Worm (Caenorhabditis elegans): ENCODE measurements around the gene tag-266.

The tag-266 gene

ce11 chrIII:614447-614846 is 25.6 kb downstream of the tag-266 start, which contains the start of gene T19C3.3:
T19C3.3 (minus strand) TSS chrIII:614547.
- TF ChIP-seq cog-1 (tag; optimal IDR thresholded peaks at IDR 0.05): no peak
- no peak for TF ChIP-seq ref-1 (GFP tag; conservative IDR thresholded peaks at IDR 0.05)
- no peak for TF ChIP-seq ztf-23 (GFP tag; IDR thresholded peaks at IDR 0.05)
- no peak for TF ChIP-seq tab-1 (GFP tag; IDR thresholded peaks at IDR 0.05)
- TF ChIP-seq flt-1 (GFP tag; IDR thresholded peaks at IDR 0.05): no peak
- TF ChIP-seq klf-2 (GFP tag; conservative IDR thresholded peaks at IDR 0.05): no peak
- no peak for TF ChIP-seq med-1 (GFP tag; optimal IDR thresholded peaks at IDR 0.05; ENCODE audit: insufficient read depth)
- TF ChIP-seq T22C8.4 (GFP tag; IDR thresholded peaks at IDR 0.05): no peak
- TF ChIP-seq ztf-29 (GFP tag; IDR thresholded peaks at IDR 0.05): no peak

ce11 chrIII:612759-613158 is 27.3 kb downstream of the tag-266 start:
- TF ChIP-seq cog-1 (tag; optimal IDR thresholded peaks at IDR 0.05): no peak
- no peak for TF ChIP-seq ztf-23 (GFP tag; IDR thresholded peaks at IDR 0.05)
- no peak for TF ChIP-seq klf-2 (GFP tag; conservative IDR thresholded peaks at IDR 0.05)
- no peak for TF ChIP-seq med-1 (GFP tag; optimal IDR thresholded peaks at IDR 0.05; ENCODE audit: insufficient read depth)
- TF ChIP-seq ztf-29 (GFP tag; IDR thresholded peaks at IDR 0.05): no peak
- TF ChIP-seq flt-1 (GFP tag; IDR thresholded peaks at IDR 0.05): no peak
- TF ChIP-seq ref-1 (GFP tag; conservative IDR thresholded peaks at IDR 0.05): no peak
- TF ChIP-seq tab-1 (GFP tag; IDR thresholded peaks at IDR 0.05): no peak
- TF ChIP-seq T22C8.4 (GFP tag; IDR thresholded peaks at IDR 0.05): no peak

ce11 chrIII:611900-612299 is 28.1 kb downstream of the tag-266 start:
- TF ChIP-seq med-1 (GFP tag; optimal IDR thresholded peaks at IDR 0.05; ENCODE audit: insufficient read depth) (no peak), tab-1 (GFP tag; IDR thresholded peaks at IDR 0.05) (no peak), ztf-23 (GFP tag; IDR thresholded peaks at IDR 0.05) (no peak), ref-1 (GFP tag; conservative IDR thresholded peaks at IDR 0.05) (no peak), ztf-29 (GFP tag; IDR thresholded peaks at IDR 0.05) (no peak), flt-1 (GFP tag; IDR thresholded peaks at IDR 0.05) (no peak), klf-2 (GFP tag; conservative IDR thresholded peaks at IDR 0.05) (no peak), T22C8.4 (GFP tag; IDR thresholded peaks at IDR 0.05) (no peak), cog-1 (tag; optimal IDR thresholded peaks at IDR 0.05) (no peak)

ce11 chrIII:609549-609948 is 30.5 kb downstream of the tag-266 start, which contains the start of gene best-17:
best-17 (minus strand) TSS chrIII:609649.
- TF ChIP-seq tab-1 (GFP tag; IDR thresholded peaks at IDR 0.05) (no peak), klf-2 (GFP tag; conservative IDR thresholded peaks at IDR 0.05) (no peak), ztf-23 (GFP tag; IDR thresholded peaks at IDR 0.05) (no peak), T22C8.4 (GFP tag; IDR thresholded peaks at IDR 0.05) (no peak), ztf-29 (GFP tag; IDR thresholded peaks at IDR 0.05) (no peak), ref-1 (GFP tag; conservative IDR thresholded peaks at IDR 0.05) (no peak), med-1 (GFP tag; optimal IDR thresholded peaks at IDR 0.05; ENCODE audit: insufficient read depth) (no peak), cog-1 (tag; optimal IDR thresholded peaks at IDR 0.05) (no peak), flt-1 (GFP tag; IDR thresholded peaks at IDR 0.05) (no peak)

DNA sequence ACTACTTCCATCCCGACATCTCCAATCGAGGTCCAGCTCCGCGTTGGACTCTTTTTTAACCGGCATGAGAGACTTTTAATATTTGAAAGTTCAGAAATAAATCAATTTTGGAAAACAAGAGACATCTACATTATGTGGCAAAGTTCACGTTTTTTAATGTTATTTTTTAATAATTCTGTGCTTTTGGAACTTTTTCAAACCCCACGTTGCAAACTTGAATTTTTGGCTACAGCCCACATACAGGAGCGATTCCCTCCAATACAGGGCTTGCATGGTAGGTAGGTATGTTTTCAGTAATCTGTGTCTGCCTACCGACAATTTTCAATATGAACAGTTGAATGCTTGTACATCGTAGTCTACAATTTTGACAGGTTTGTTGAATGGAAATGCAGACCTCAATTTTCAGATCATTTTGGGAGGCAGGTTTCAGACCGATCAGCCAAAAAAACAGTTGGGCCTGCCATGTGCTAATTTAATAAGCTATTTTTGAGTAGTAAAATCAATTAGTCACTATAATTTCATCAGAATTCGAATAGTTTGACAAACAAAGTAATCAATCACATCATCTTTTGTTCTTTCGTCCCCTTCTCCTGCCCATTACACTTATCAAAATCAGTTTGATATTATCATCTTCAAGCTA is 34.5 kb downstream of the tag-266 start, which contains the start of the genes Y55B1AR.4 and ttr-7:
Y55B1AR.4 (minus strand) TSS at position 101 of the 640 bp plus-strand sequence.
ttr-7 (plus strand) TSS at position 590 of the 640 bp plus-strand sequence.
- no peak for TF ChIP-seq cog-1 (tag; optimal IDR thresholded peaks at IDR 0.05)
- no peak for TF ChIP-seq tab-1 (GFP tag; IDR thresholded peaks at IDR 0.05)
- no peak for TF ChIP-seq ref-1 (GFP tag; conservative IDR thresholded peaks at IDR 0.05)
- no peak for TF ChIP-seq ztf-29 (GFP tag; IDR thresholded peaks at IDR 0.05)
- TF ChIP-seq ztf-23 (GFP tag; IDR thresholded peaks at IDR 0.05): no peak
- TF ChIP-seq flt-1 (GFP tag; IDR thresholded peaks at IDR 0.05): no peak
- no peak for TF ChIP-seq T22C8.4 (GFP tag; IDR thresholded peaks at IDR 0.05)
- no peak for TF ChIP-seq med-1 (GFP tag; optimal IDR thresholded peaks at IDR 0.05; ENCODE audit: insufficient read depth)
- TF ChIP-seq klf-2 (GFP tag; conservative IDR thresholded peaks at IDR 0.05): no peak

DNA sequence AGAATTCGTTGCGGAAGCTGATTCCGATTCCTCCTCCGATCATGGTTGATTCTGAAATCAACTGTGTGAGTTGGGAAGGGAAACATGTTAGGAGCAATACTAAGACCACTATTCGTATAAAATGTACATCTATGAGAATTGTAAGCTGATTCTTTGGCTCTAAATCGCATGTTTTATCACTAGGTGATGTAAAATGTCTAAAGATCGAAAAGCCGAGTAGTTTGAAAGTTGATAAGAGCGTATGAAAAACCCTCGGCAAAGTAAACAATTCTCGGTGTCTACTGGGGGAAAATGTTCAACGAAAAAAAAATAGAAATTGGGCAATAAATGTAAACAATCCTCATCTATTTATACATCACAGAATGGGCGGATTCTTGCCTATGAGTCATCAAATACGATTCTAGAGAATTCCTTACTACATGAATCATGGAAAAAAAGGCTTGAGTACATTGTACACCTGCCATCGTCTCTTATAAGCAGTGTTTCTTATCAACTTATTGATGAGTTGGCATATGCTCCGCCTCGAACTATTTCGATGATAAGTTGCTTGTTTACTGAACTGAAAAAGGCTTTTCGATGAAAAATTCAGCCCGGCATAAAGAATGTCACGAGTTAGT is 39.6 kb downstream of the tag-266 start, which contains the start of gene lec-6:
lec-6 (minus strand) TSS at position 51 of the 617 bp plus-strand sequence.
- TF ChIP-seq med-1 (GFP tag; optimal IDR thresholded peaks at IDR 0.05; ENCODE audit: insufficient read depth): no peak
- TF ChIP-seq ztf-23 (GFP tag; IDR thresholded peaks at IDR 0.05): no peak
- no peak for TF ChIP-seq cog-1 (tag; optimal IDR thresholded peaks at IDR 0.05)
- no peak for TF ChIP-seq T22C8.4 (GFP tag; IDR thresholded peaks at IDR 0.05)

ce11 chrIII:599279-599678 is 40.7 kb downstream of the tag-266 start:
- TF ChIP-seq med-1 (GFP tag; optimal IDR thresholded peaks at IDR 0.05; ENCODE audit: insufficient read depth): no peak
- no peak for TF ChIP-seq tab-1 (GFP tag; IDR thresholded peaks at IDR 0.05)
- TF ChIP-seq ref-1 (GFP tag; conservative IDR thresholded peaks at IDR 0.05): no peak
- TF ChIP-seq ztf-29 (GFP tag; IDR thresholded peaks at IDR 0.05): no peak
- no peak for TF ChIP-seq klf-2 (GFP tag; conservative IDR thresholded peaks at IDR 0.05)
- TF ChIP-seq T22C8.4 (GFP tag; IDR thresholded peaks at IDR 0.05): no peak
- no peak for TF ChIP-seq flt-1 (GFP tag; IDR thresholded peaks at IDR 0.05)
- TF ChIP-seq ztf-23 (GFP tag; IDR thresholded peaks at IDR 0.05): no peak
- TF ChIP-seq cog-1 (tag; optimal IDR thresholded peaks at IDR 0.05): no peak

ce11 chrIII:598687-599086 is 41.3 kb downstream of the tag-266 start, which contains the start of gene Y55B1AR.2:
Y55B1AR.2 (minus strand) TSS chrIII:598787.
- TF ChIP-seq ztf-29 (GFP tag; IDR thresholded peaks at IDR 0.05) (no peak), tab-1 (GFP tag; IDR thresholded peaks at IDR 0.05) (no peak), ref-1 (GFP tag; conservative IDR thresholded peaks at IDR 0.05) (no peak), ztf-23 (GFP tag; IDR thresholded peaks at IDR 0.05) (no peak), med-1 (GFP tag; optimal IDR thresholded peaks at IDR 0.05; ENCODE audit: insufficient read depth) (no peak), flt-1 (GFP tag; IDR thresholded peaks at IDR 0.05) (no peak), cog-1 (tag; optimal IDR thresholded peaks at IDR 0.05) (no peak), klf-2 (GFP tag; conservative IDR thresholded peaks at IDR 0.05) (no peak), T22C8.4 (GFP tag; IDR thresholded peaks at IDR 0.05) (no peak)

ce11 chrIII:598168-598567 is 41.9 kb downstream of the tag-266 start:
- TF ChIP-seq cog-1 (tag; optimal IDR thresholded peaks at IDR 0.05): peak; percentile 38
- no peak for TF ChIP-seq klf-2 (GFP tag; conservative IDR thresholded peaks at IDR 0.05)
- TF ChIP-seq flt-1 (GFP tag; IDR thresholded peaks at IDR 0.05): 0 out of 2 replicates have a peak, but pooled peaks have one; percentile 22
- no peak for TF ChIP-seq ztf-23 (GFP tag; IDR thresholded peaks at IDR 0.05)
- peak; percentile 91 for TF ChIP-seq T22C8.4 (GFP tag; IDR thresholded peaks at IDR 0.05)
